Fruit fly (Drosophila melanogaster): ENCODE data around the gene RnrL.

Gene RnrL

dm6 chr2L:10311822-10312221, 15.9 kb downstream of the RnrL start (continued):
- TF ChIP-seq CG9876 (GFP tag; optimal IDR thresholded peaks at IDR 0.05) (no peak), ind (GFP tag; optimal IDR thresholded peaks at IDR 0.05) (no peak), pum (GFP tag; optimal IDR thresholded peaks at IDR 0.05) (no peak), CG9437 (GFP tag; optimal IDR thresholded peaks at IDR 0.05) (no peak), pzg (GFP tag; optimal IDR thresholded peaks at IDR 0.05) (peak; percentile 69), CG12942 (GFP tag; optimal IDR thresholded peaks at IDR 0.05) (no peak), sim (GFP tag; IDR thresholded peaks at IDR 0.05) (no peak), Mrtf (GFP tag; IDR thresholded peaks at IDR 0.05) (no peak), CG8765 (GFP tag; IDR thresholded peaks at IDR 0.05) (no peak), CG3065 (GFP tag; optimal IDR thresholded peaks at IDR 0.05) (no peak), CG12769 (tag; optimal IDR thresholded peaks at IDR 0.05) (no peak), row (GFP tag; IDR thresholded peaks at IDR 0.05) (peak; percentile 46; the same call in 1 of the 3 replicates), CG15011 (GFP tag; optimal IDR thresholded peaks at IDR 0.05) (no peak), Sry-β (GFP tag; optimal IDR thresholded peaks at IDR 0.05) (no peak), CG3726 (GFP tag; IDR thresholded peaks at IDR 0.05) (no peak), Oaz (GFP tag; IDR thresholded peaks at IDR 0.05) (no peak), CG7987 (GFP tag; optimal IDR thresholded peaks at IDR 0.05) (no peak), Dll (GFP tag; IDR thresholded peaks at IDR 0.05; ENCODE audit: partially characterized antibody) (peak; percentile 42; the same call in 1 of the 4 replicates), CG1024 (GFP tag; IDR thresholded peaks at IDR 0.05) (0 out of 2 replicates have a peak, but pooled peaks have one; percentile 42), NFAT (GFP tag; IDR thresholded peaks at IDR 0.05) (no peak), E2f2 (GFP tag; IDR thresholded peaks at IDR 0.05) (peak; percentile 31), CG10462 (GFP tag; optimal IDR thresholded peaks at IDR 0.05) (no peak), Dip3 (GFP tag; optimal IDR thresholded peaks at IDR 0.05) (no peak), ase (GFP tag; IDR thresholded peaks at IDR 0.05) (no peak), MBD-R2 (GFP tag; IDR thresholded peaks at IDR 0.05) (peak; percentile 65), pb (GFP tag; optimal IDR thresholded peaks at IDR 0.05) (no peak), Side (GFP tag; optimal IDR thresholded peaks at IDR 0.05) (no peak), Elba2 (GFP tag; optimal IDR thresholded peaks at IDR 0.05) (peak; percentile 27), usp (GFP tag; optimal IDR thresholded peaks at IDR 0.05) (no peak), mirr (GFP tag; optimal IDR thresholded peaks at IDR 0.05) (no peak), YL-1 (GFP tag; optimal IDR thresholded peaks at IDR 0.05) (peak; percentile 21), CG31388 (GFP tag; optimal IDR thresholded peaks at IDR 0.05) (no peak), BEAF-32 (GFP tag; optimal IDR thresholded peaks at IDR 0.05) (peak; percentile 52), Dp (GFP tag; optimal IDR thresholded peaks at IDR 0.05) (peak; percentile 41), Myb (GFP tag; optimal IDR thresholded peaks at IDR 0.05) (peak; percentile 90), pros (GFP tag; optimal IDR thresholded peaks at IDR 0.05) (no peak), Eip74EF (GFP tag; optimal IDR thresholded peaks at IDR 0.05) (no peak), Ets65A (GFP tag) (peak; percentile 54), jing (GFP tag; optimal IDR thresholded peaks at IDR 0.05) (no peak), Sry-δ (GFP tag; optimal IDR thresholded peaks at IDR 0.05) (peak; percentile 42), CG11723 (GFP tag; optimal IDR thresholded peaks at IDR 0.05) (no peak), Dek (tag; optimal IDR thresholded peaks at IDR 0.05) (no peak), disco-r (GFP tag; optimal IDR thresholded peaks at IDR 0.05) (no peak), sug (tag; optimal IDR thresholded peaks at IDR 0.05) (peak; percentile 12), crp (GFP tag; optimal IDR thresholded peaks at IDR 0.05) (peak in 1 of 2 experiments; percentile 60), Abd-B (GFP tag; optimal IDR thresholded peaks at IDR 0.05) (no peak), wek (GFP tag; optimal IDR thresholded peaks at IDR 0.05) (peak; percentile 10), CG1832 (GFP tag; optimal IDR thresholded peaks at IDR 0.05) (no peak), org-1 (GFP tag; optimal IDR thresholded peaks at IDR 0.05) (no peak), CG6272 (GFP tag; IDR thresholded peaks at IDR 0.05) (no peak), slbo (GFP tag; IDR thresholded peaks at IDR 0.05) (no peak), Camta (GFP tag; optimal IDR thresholded peaks at IDR 0.05) (no peak)

Measured in whole organism, embryonic.